Worm (Caenorhabditis elegans) whole organism, young adult: ENCODE data around the gene zig-2.

Source experiments
- F37B4.10 ChIP-seq: fragments of 200-800 bp; sonication (Bioruptor generic); IDR thresholded peaks from 2 replicates; pipeline ENCODE4 v1.3.6; 2022; ENCODE audit warnings: missing genetic modification characterization, missing compliant biosample characterization
- dpff-1 ChIP-seq: sonication (generic microtip); optimal IDR thresholded peaks from 2 replicates; lab custom pipeline; 2017; ENCODE audit warnings: mild to moderate bottlenecking, missing genetic modification characterization, missing compliant biosample characterization
- him-1 ChIP-seq: sonication (generic microtip); optimal IDR thresholded peaks from 2 replicates; lab custom pipeline; 2016; ENCODE audit warnings: missing genotype, missing genetic modification reagents, missing genetic modification characterization, missing compliant biosample characterization
- hlh-26 ChIP-seq: fragments of 200-800 bp; sonication (Bioruptor generic); conservative IDR thresholded peaks from 2 replicates; pipeline ENCODE4 v1.3.6; 2022; ENCODE audit warnings: missing genetic modification reagents, missing genetic modification characterization, missing compliant biosample characterization
- let-607 ChIP-seq, 2 experiments: fragments of 200-800 bp in 1 of 2; sonication (Bioruptor generic) in 1 of 2; sonication (generic microtip) in 1 of 2; optimal IDR thresholded peaks; 2 replicates each; lab custom pipeline; 2016 to 2018; ENCODE audit warnings: mild to moderate bottlenecking in 2 of 2, missing compliant biosample characterization in 2 of 2, missing genetic modification characterization in 2 of 2, moderate library complexity in 2 of 2, missing genotype in 1 of 2
- lir-1 ChIP-seq: fragments of 200-800 bp; sonication (Bioruptor generic); conservative IDR thresholded peaks from 2 replicates; pipeline ENCODE4 v1.3.6; 2022; ENCODE audit warnings: missing genetic modification reagents, missing genetic modification characterization, missing compliant biosample characterization
- madf-3 ChIP-seq: fragments of 200-800 bp; sonication (Bioruptor generic); IDR thresholded peaks from 2 replicates; pipeline ENCODE4 v1.3.6; 2022; ENCODE audit warnings: missing genetic modification reagents, missing genetic modification characterization, missing compliant biosample characterization
- nhr-90 ChIP-seq: sonication (generic microtip); optimal IDR thresholded peaks from 2 replicates; lab custom pipeline; 2016; ENCODE audit warnings: missing genotype, mild to moderate bottlenecking, missing genetic modification characterization, missing compliant biosample characterization
- pbrm-1 ChIP-seq: fragments of 200-800 bp; sonication (Bioruptor generic); IDR thresholded peaks from 2 replicates; pipeline ENCODE4 v1.3.6; 2022; ENCODE audit warnings: missing genetic modification reagents, missing genetic modification characterization, missing compliant biosample characterization
- sea-2 ChIP-seq: fragments of 200-800 bp; sonication (Bioruptor generic); IDR thresholded peaks from 2 replicates; pipeline ENCODE4 v1.3.6; 2022; ENCODE audit warnings: missing genetic modification characterization, missing compliant biosample characterization
- unc-62 ChIP-seq: fragments of 150-350 bp; optimal IDR thresholded peaks from 2 replicates; lab custom pipeline; 2014; ENCODE audit warnings: missing biosample characterization, missing genetic modification reagents, missing genetic modification characterization

ce11 chrX:12331795-12332194 lies 9.4 kb downstream of the zig-2 start, which contains the start of gene srd-46:
- TF ChIP-seq hlh-26 (GFP tag; lab: Robert Waterston, UW) (no peak), sea-2 (GFP tag; lab: Robert Waterston, UW) (no peak), madf-3 (GFP tag; lab: Robert Waterston, UW) (no peak), F37B4.10 (no peak), him-1 (tag; lab: Kevin White, UChicago) (no peak), dpff-1 (tag; lab: Kevin White, UChicago) (no peak), unc-62 (GFP tag; lab: Kevin White, UChicago) (no peak), let-607 (tag; optimal IDR thresholded peaks at IDR 0.05; lab: Kevin White, UChicago) (no peak), pbrm-1 (GFP tag; lab: Robert Waterston, UW) (no peak), nhr-90 (tag; lab: Kevin White, UChicago) (no peak), lir-1 (GFP tag; lab: Robert Waterston, UW) (no peak)
